Fruit fly (Drosophila melanogaster) whole organism, embryonic: ENCODE measurements around the gene CG13258.

Experiments
- ATbp ChIP-seq: fragments of 200-800 bp; sonication (Bioruptor generic); optimal IDR thresholded peaks from 2 replicates; lab custom pipeline; 2017; ENCODE audit warnings: missing biosample characterization, mild to moderate bottlenecking, missing genetic modification characterization, missing genetic modification reagents
- Atf6 ChIP-seq: fragments of 200-800 bp; sonication (Bioruptor generic); IDR thresholded peaks from 2 replicates; pipeline ENCODE4 v1.3.6; 2022; ENCODE audit warnings: missing biosample characterization, missing genetic modification characterization
- BtbVII ChIP-seq: fragments of 200-800 bp; sonication (Bioruptor generic); optimal IDR thresholded peaks from 3 replicates; lab custom pipeline; 2017; ENCODE audit warnings: missing biosample characterization, mild to moderate bottlenecking, missing genetic modification characterization
- CG11085 ChIP-seq: fragments of 200-800 bp; sonication (Bioruptor generic); IDR thresholded peaks from 2 replicates; pipeline ENCODE4 v1.3.6; 2022; ENCODE audit warnings: missing biosample characterization, missing genetic modification characterization
- CG11398 ChIP-seq: fragments of 200-800 bp; sonication (Bioruptor generic); optimal IDR thresholded peaks from 2 replicates; lab custom pipeline; 2016; ENCODE audit warnings: missing biosample characterization, missing genetic modification characterization
- CG11723 ChIP-seq: fragments of 200-800 bp; sonication (Bioruptor generic); optimal IDR thresholded peaks from 2 replicates; lab custom pipeline; 2017; ENCODE audit warnings: missing biosample characterization, mild to moderate bottlenecking, missing genetic modification characterization
- CG14441 ChIP-seq: fragments of 200-800 bp; sonication (Bioruptor generic); IDR thresholded peaks from 2 replicates; pipeline ENCODE4 v1.3.6; 2022; ENCODE audit warnings: missing biosample characterization, missing genetic modification characterization
- CG15011 ChIP-seq: fragments of 200-800 bp; sonication (Bioruptor generic); optimal IDR thresholded peaks from 3 replicates; lab custom pipeline; 2018; ENCODE audit warnings: missing biosample characterization, mild to moderate bottlenecking, missing genetic modification characterization
- CG17829 ChIP-seq: fragments of 200-800 bp; optimal IDR thresholded peaks from 2 replicates; lab custom pipeline; 2019; ENCODE audit warnings: missing biosample characterization, mild to moderate bottlenecking, missing genetic modification characterization, moderate library complexity
- CG18476 ChIP-seq: fragments of 200-800 bp; sonication (Bioruptor generic); optimal IDR thresholded peaks from 2 replicates; lab custom pipeline; 2016; ENCODE audit warnings: missing biosample characterization, mild to moderate bottlenecking, missing genetic modification characterization
- CG2889 ChIP-seq: fragments of 200-800 bp; sonication (Bioruptor generic); IDR thresholded peaks from 3 replicates; pipeline ENCODE4 v1.3.6; 2022; ENCODE audit warnings: missing biosample characterization, missing genetic modification characterization
- CG30403 ChIP-seq: fragments of 200-800 bp; sonication (Bioruptor generic); optimal IDR thresholded peaks from 3 replicates; lab custom pipeline; 2016; ENCODE audit warnings: missing biosample characterization, missing genetic modification characterization
- CG3847 ChIP-seq: fragments of 200-800 bp; sonication (Bioruptor generic); IDR thresholded peaks from 2 replicates; pipeline ENCODE4 v1.3.6; 2022; ENCODE audit warnings: missing biosample characterization, missing genetic modification characterization
- CG4360 ChIP-seq: fragments of 200-800 bp; sonication (Bioruptor generic); IDR thresholded peaks from 2 replicates; pipeline ENCODE4 v1.3.6; 2022; ENCODE audit warnings: missing biosample characterization, missing genetic modification characterization
- CG4730 ChIP-seq: fragments of 200-800 bp; sonication (Bioruptor generic); IDR thresholded peaks from 2 replicates; pipeline ENCODE4 v1.3.6; 2022; ENCODE audit warnings: missing biosample characterization, missing genetic modification characterization
- CG4854 ChIP-seq: fragments of 200-800 bp; sonication (Bioruptor generic); optimal IDR thresholded peaks from 2 replicates; lab custom pipeline; 2016; ENCODE audit warnings: missing biosample characterization, missing genetic modification characterization, inconsistent platforms
- CG6813 ChIP-seq: fragments of 200-800 bp; sonication (Bioruptor generic); optimal IDR thresholded peaks from 2 replicates; lab custom pipeline; 2017; ENCODE audit warnings: missing biosample characterization, missing genetic modification characterization, mild to moderate bottlenecking, moderate library complexity, missing genetic modification reagents
- CG7786 ChIP-seq: fragments of 200-800 bp; sonication (Bioruptor generic); optimal IDR thresholded peaks from 2 replicates; lab custom pipeline; 2016; ENCODE audit warnings: missing biosample characterization, missing genetic modification characterization
- CkIIα-i1 ChIP-seq: fragments of 200-800 bp; sonication (Bioruptor generic); IDR thresholded peaks from 2 replicates; pipeline ENCODE4 v1.3.6; 2022; ENCODE audit warnings: missing biosample characterization, missing genetic modification characterization
- D ChIP-seq, 2 experiments: fragments of 200-800 bp in 1 of 2; fragments of >200 bp in 1 of 2; sonication (Bioruptor generic) in 1 of 2; optimal IDR thresholded peaks; 2 replicates in 1 of 2; 3 replicates in 1 of 2; lab custom pipeline; 2017; ENCODE audit warnings: mild to moderate bottlenecking in 1 of 2, missing biosample characterization in 1 of 2, missing genetic modification characterization in 1 of 2, missing genetic modification reagents in 1 of 2
- Dfd ChIP-seq, 2 experiments: fragments of >200 bp; optimal IDR thresholded peaks; 2 replicates each; lab custom pipeline; 2017; ENCODE audit warnings: missing biosample characterization in 2 of 2, missing genetic modification characterization in 2 of 2
- Doc3 ChIP-seq: fragments of 200-800 bp; sonication (Bioruptor generic); IDR thresholded peaks from 3 replicates; pipeline ENCODE4 v1.3.6; 2022; ENCODE audit warnings: missing biosample characterization, missing genetic modification characterization; ENCODE audit not compliant: partially characterized antibody
- Drgx ChIP-seq: fragments of 200-800 bp; sonication (Bioruptor generic); IDR thresholded peaks from 2 replicates; pipeline ENCODE4 v1.3.6; 2022; ENCODE audit warnings: missing biosample characterization, missing genetic modification characterization
- Fer1 ChIP-seq: fragments of 200-800 bp; sonication (Bioruptor generic); optimal IDR thresholded peaks from 2 replicates; lab custom pipeline; 2017; ENCODE audit warnings: missing biosample characterization, mild to moderate bottlenecking, missing genetic modification characterization
- Gug ChIP-seq: fragments of 200-800 bp; sonication (Bioruptor generic); IDR thresholded peaks from 4 replicates; pipeline ENCODE4 v1.3.6; 2022; ENCODE audit warnings: missing biosample characterization, missing genetic modification characterization
- HLH3B ChIP-seq: fragments of 200-800 bp; sonication (Bioruptor generic); IDR thresholded peaks from 2 replicates; pipeline ENCODE4 v1.3.6; 2022; ENCODE audit warnings: missing biosample characterization, missing genetic modification characterization
- HLH54F ChIP-seq: fragments of 200-800 bp; sonication (Bioruptor generic); optimal IDR thresholded peaks from 3 replicates; lab custom pipeline; 2016; ENCODE audit warnings: missing biosample characterization, missing genetic modification characterization
- Hr3 ChIP-seq: fragments of 200-800 bp; sonication (Bioruptor generic); optimal IDR thresholded peaks from 3 replicates; lab custom pipeline; 2016; ENCODE audit warnings: missing biosample characterization, missing genetic modification characterization
- Hr51 ChIP-seq, 2 experiments: fragments of 200-800 bp; sonication (Bioruptor generic); optimal IDR thresholded peaks; 2 replicates in 1 of 2; 3 replicates in 1 of 2; lab custom pipeline; 2016 to 2018; ENCODE audit warnings: missing biosample characterization in 2 of 2, missing genetic modification characterization in 2 of 2, mild to moderate bottlenecking in 1 of 2, moderate library complexity in 1 of 2
- Hsf ChIP-seq: fragments of 200-800 bp; sonication (Bioruptor generic); optimal IDR thresholded peaks from 3 replicates; lab custom pipeline; 2016; ENCODE audit warnings: missing biosample characterization, missing genetic modification characterization
- Max ChIP-seq: fragments of 200-800 bp; sonication (Bioruptor generic); optimal IDR thresholded peaks from 2 replicates; lab custom pipeline; 2016; ENCODE audit warnings: missing biosample characterization, mild to moderate bottlenecking, missing genetic modification characterization
- Mrtf ChIP-seq: fragments of 200-800 bp; sonication (Bioruptor generic); IDR thresholded peaks from 3 replicates; pipeline ENCODE4 v1.3.6; 2022; ENCODE audit warnings: missing biosample characterization, missing genetic modification characterization
- Side ChIP-seq: fragments of 200-800 bp; sonication (Bioruptor generic); optimal IDR thresholded peaks from 2 replicates; lab custom pipeline; 2016; ENCODE audit warnings: missing biosample characterization, missing genetic modification characterization
- Sin3A ChIP-seq: fragments of >200 bp; optimal IDR thresholded peaks from 2 replicates; lab custom pipeline; 2018
- Taf1 ChIP-seq: fragments of 200-800 bp; sonication (Bioruptor generic); IDR thresholded peaks from 2 replicates; pipeline ENCODE4 v1.3.6; 2022; ENCODE audit warnings: missing biosample characterization, missing genetic modification characterization
- ac ChIP-seq: fragments of 200-800 bp; sonication (Bioruptor generic); optimal IDR thresholded peaks from 3 replicates; lab custom pipeline; 2017; ENCODE audit warnings: missing biosample characterization, mild to moderate bottlenecking, missing genetic modification characterization
- chm ChIP-seq: fragments of 200-800 bp; sonication (Bioruptor generic); IDR thresholded peaks from 2 replicates; pipeline ENCODE4 v1.3.6; 2022; ENCODE audit warnings: missing biosample characterization, missing genetic modification characterization
- gsb ChIP-seq: fragments of 200-800 bp; sonication (Bioruptor generic); IDR thresholded peaks from 2 replicates; pipeline ENCODE4 v1.3.6; 2022; ENCODE audit warnings: missing biosample characterization, missing genetic modification characterization
- jigr1 ChIP-seq: fragments of 200-800 bp; sonication (Bioruptor generic); IDR thresholded peaks from 3 replicates; pipeline ENCODE4 v1.3.6; 2022; ENCODE audit warnings: missing biosample characterization, missing genetic modification characterization
- lab ChIP-seq: fragments of 200-800 bp; sonication (Bioruptor generic); optimal IDR thresholded peaks from 3 replicates; lab custom pipeline; 2017; ENCODE audit warnings: missing biosample characterization, missing genetic modification characterization, mild to moderate bottlenecking, moderate library complexity, missing genetic modification reagents
- lola ChIP-seq, 3 experiments: fragments of >200 bp in 2 of 3; fragments of 200-800 bp in 1 of 3; sonication (Bioruptor generic) in 1 of 3; optimal IDR thresholded peaks; 2 replicates each; lab custom pipeline; 2017 to 2019; ENCODE audit warnings: missing biosample characterization in 3 of 3, missing genetic modification characterization in 3 of 3, mild to moderate bottlenecking in 1 of 3, moderate library complexity in 1 of 3
- lov ChIP-seq, 2 experiments: fragments of 200-800 bp in 1 of 2; fragments of >200 bp in 1 of 2; sonication (Bioruptor generic) in 1 of 2; IDR thresholded peaks in 1 of 2; optimal IDR thresholded peaks in 1 of 2; 2 replicates in 1 of 2; 3 replicates in 1 of 2; pipeline versions ENCODE4 v1.3.6 to Lab custom; 2017 to 2022; ENCODE audit warnings: missing biosample characterization in 1 of 2, missing genetic modification characterization in 1 of 2
- oc ChIP-seq: fragments of 200-800 bp; sonication (Bioruptor generic); optimal IDR thresholded peaks from 2 replicates; lab custom pipeline; 2018; ENCODE audit warnings: missing biosample characterization, mild to moderate bottlenecking, missing genetic modification characterization, moderate library complexity
- ranshi ChIP-seq: fragments of 200-800 bp; sonication (Bioruptor generic); IDR thresholded peaks from 2 replicates; pipeline ENCODE4 v1.3.6; 2022; ENCODE audit warnings: missing biosample characterization, missing genetic modification characterization
- sc ChIP-seq, 3 experiments: fragments of >200 bp in 2 of 3; fragments of 200-800 bp in 1 of 3; sonication (Bioruptor generic) in 1 of 3; optimal IDR thresholded peaks; 2 replicates in 2 of 3; 3 replicates in 1 of 3; lab custom pipeline; 2017; ENCODE audit warnings: mild to moderate bottlenecking in 1 of 3, missing biosample characterization in 1 of 3, missing genetic modification characterization in 1 of 3, missing genetic modification reagents in 1 of 3
- slp2 ChIP-seq: fragments of 200-800 bp; sonication (Bioruptor generic); optimal IDR thresholded peaks from 2 replicates; lab custom pipeline; 2016; ENCODE audit warnings: missing biosample characterization, missing genetic modification characterization
- sqz ChIP-seq: fragments of 200-800 bp; sonication (Bioruptor generic); optimal IDR thresholded peaks from 3 replicates; lab custom pipeline; 2018; ENCODE audit warnings: missing biosample characterization, mild to moderate bottlenecking, missing genetic modification characterization
- ssp ChIP-seq: fragments of 200-800 bp; sonication (Bioruptor generic); IDR thresholded peaks from 2 replicates; pipeline ENCODE4 v1.3.6; 2022; ENCODE audit warnings: missing biosample characterization, missing genetic modification characterization
- unpg ChIP-seq: fragments of 200-800 bp; sonication (Bioruptor generic); optimal IDR thresholded peaks from 3 replicates; lab custom pipeline; 2018; ENCODE audit warnings: missing biosample characterization, mild to moderate bottlenecking, missing genetic modification characterization, moderate library complexity

Gene CG13258

dm6 chr2L:16279774-16280252 lies 13.0 kb downstream of the CG13258 start (continued):
- TF ChIP-seq Doc3 (GFP tag; lab: Robert Waterston, UW): no peak
- no peak for TF ChIP-seq sc (optimal IDR thresholded peaks at IDR 0.05; lab: Kevin White, UChicago)
- peak; percentile 91 for TF ChIP-seq sc (GFP tag; optimal IDR thresholded peaks at IDR 0.05; lab: Kevin White, UChicago)
- TF ChIP-seq CG4730 (GFP tag; lab: Robert Waterston, UW): peak; percentile 71
- TF ChIP-seq BtbVII (GFP tag; lab: Kevin White, UChicago): peak; percentile 84
- TF ChIP-seq Side: peak; percentile 83
- no peak for TF ChIP-seq lov (optimal IDR thresholded peaks at IDR 0.05; lab: Kevin White, UChicago)
- TF ChIP-seq lov (GFP tag; IDR thresholded peaks at IDR 0.05; lab: Robert Waterston, UW): no peak; the same call in 2 of the 3 replicates
- TF ChIP-seq lola (GFP tag; optimal IDR thresholded peaks at IDR 0.05; lab: Kevin White, UChicago): peak in 1 of 3 experiments; percentile 94
- peak; percentile 84 for TF ChIP-seq lab (GFP tag; lab: Kevin White, UChicago)
- TF ChIP-seq Hr51 (GFP tag; optimal IDR thresholded peaks at IDR 0.05; lab: Kevin White, UChicago): peak; percentile 68 to 97
- TF ChIP-seq Fer1 (GFP tag; lab: Kevin White, UChicago): peak; percentile 85
- no peak for TF ChIP-seq gsb (GFP tag; lab: Robert Waterston, UW)
- peak; percentile 79 for TF ChIP-seq HLH54F (GFP tag; lab: Kevin White, UChicago)
- TF ChIP-seq CG11085 (GFP tag; lab: Robert Waterston, UW): no peak
- peak; percentile 61; the same call in 2 of the 4 replicates for TF ChIP-seq Gug (GFP tag; lab: Robert Waterston, UW)
- peak; percentile 78 for TF ChIP-seq CG6813 (GFP tag; lab: Kevin White, UChicago)
- TF ChIP-seq ssp (GFP tag; lab: Robert Waterston, UW): peak; percentile 44; the same call in 1 of the 2 replicates
- TF ChIP-seq chm (GFP tag; lab: Robert Waterston, UW): peak; percentile 41; the same call in 1 of the 2 replicates
- TF ChIP-seq CG4360: peak; percentile 71
- peak; percentile 46; the same call in 1 of the 2 replicates for TF ChIP-seq CG3847 (GFP tag; lab: Robert Waterston, UW)
- TF ChIP-seq ac: peak; percentile 83
- TF ChIP-seq CG4854: peak; percentile 84
- peak; percentile 90 for TF ChIP-seq Drgx
- peak; percentile 94 for TF ChIP-seq ATbp
- peak; percentile 69 for TF ChIP-seq ranshi (GFP tag; lab: Robert Waterston, UW)
- TF ChIP-seq CkIIα-i1 (GFP tag; lab: Robert Waterston, UW): no peak
- peak; percentile 72 for TF ChIP-seq CG14441 (GFP tag; lab: Robert Waterston, UW)
- TF ChIP-seq CG18476 (GFP tag; lab: Kevin White, UChicago): peak; percentile 79
- no peak for TF ChIP-seq CG2889 (GFP tag; lab: Robert Waterston, UW)
- peak; percentile 80 for TF ChIP-seq CG15011 (GFP tag; lab: Kevin White, UChicago)
- peak; percentile 89 for TF ChIP-seq oc (tag; lab: Kevin White, UChicago)
- TF ChIP-seq unpg: peak; percentile 94
- peak; percentile 85 for TF ChIP-seq CG11398 (GFP tag; lab: Kevin White, UChicago)
- peak; percentile 96 for TF ChIP-seq CG30403
- peak; percentile 83 for TF ChIP-seq HLH3B
- peak; percentile 94 for TF ChIP-seq CG17829 (tag; lab: Kevin White, UChicago)
- TF ChIP-seq Dfd (GFP tag; optimal IDR thresholded peaks at IDR 0.05; lab: Kevin White, UChicago): no peak
- TF ChIP-seq Taf1 (GFP tag; lab: Robert Waterston, UW): 0 out of 2 replicates have a peak, but pooled peaks have one; percentile 18
- TF ChIP-seq Sin3A (lab: Kevin White, UChicago): no peak
- TF ChIP-seq Atf6 (GFP tag; lab: Robert Waterston, UW): peak; percentile 66
- peak; percentile 70 for TF ChIP-seq CG7786 (GFP tag; lab: Kevin White, UChicago)
- peak; percentile 92 for TF ChIP-seq Hsf (GFP tag; lab: Kevin White, UChicago)
- peak; percentile 94 for TF ChIP-seq Hr3 (GFP tag; lab: Kevin White, UChicago)
- TF ChIP-seq D (optimal IDR thresholded peaks at IDR 0.05; lab: Kevin White, UChicago): no peak
- peak; percentile 90 for TF ChIP-seq D (GFP tag; optimal IDR thresholded peaks at IDR 0.05; lab: Kevin White, UChicago)
- TF ChIP-seq Max: peak; percentile 87
- peak; percentile 86 for TF ChIP-seq sqz (GFP tag; lab: Kevin White, UChicago)
- peak; percentile 67; the same call in 1 of the 3 replicates for TF ChIP-seq Mrtf (GFP tag; lab: Robert Waterston, UW)
- TF ChIP-seq jigr1 (GFP tag; lab: Robert Waterston, UW): peak; percentile 75
- peak; percentile 86 for TF ChIP-seq slp2 (GFP tag; lab: Kevin White, UChicago)
- peak; percentile 90 for TF ChIP-seq CG11723 (GFP tag; lab: Kevin White, UChicago)
